Worm (Caenorhabditis elegans) whole organism, late embryonic: Measurements from ENCODE around the gene txt-19.
A peak's percentile ranks its signal among the peaks of the same experiment; 100 is the strongest.

Source experiments
- C38D4.7 ChIP-seq: fragments of 200-800 bp; sonication (Bioruptor generic); optimal IDR thresholded peaks from 2 replicates; lab custom pipeline; 2018; ENCODE audit warnings: mild to moderate bottlenecking, missing genetic modification characterization, moderate library complexity, missing compliant biosample characterization
- K09A11.1 ChIP-seq: sonication (generic microtip); optimal IDR thresholded peaks from 2 replicates; lab custom pipeline; 2017; ENCODE audit warnings: antibody characterized with exemption, mild to moderate bottlenecking, missing genetic modification characterization, missing compliant biosample characterization; ENCODE audit not compliant: insufficient read depth
- ama-1 ChIP-seq: fragments of 150-350 bp; optimal IDR thresholded peaks from 2 replicates; lab custom pipeline; 2014
- ceh-14 ChIP-seq: sonication (generic microtip); optimal IDR thresholded peaks from 2 replicates; lab custom pipeline; 2016; ENCODE audit warnings: missing genotype, missing genetic modification characterization, missing compliant biosample characterization
- ceh-18 ChIP-seq: sonication (generic microtip); optimal IDR thresholded peaks from 2 replicates; lab custom pipeline; 2016; ENCODE audit warnings: missing genetic modification characterization, missing compliant biosample characterization
- ceh-22 ChIP-seq: sonication (generic microtip); optimal IDR thresholded peaks from 2 replicates; lab custom pipeline; 2017; ENCODE audit warnings: missing biosample characterization, missing genetic modification characterization
- ceh-31 ChIP-seq: sonication (generic microtip); optimal IDR thresholded peaks from 2 replicates; lab custom pipeline; 2016; ENCODE audit warnings: missing genetic modification characterization, missing compliant biosample characterization
- che-1 ChIP-seq: sonication (generic microtip); optimal IDR thresholded peaks from 2 replicates; lab custom pipeline; 2016; ENCODE audit warnings: mild to moderate bottlenecking, missing genetic modification characterization, missing compliant biosample characterization
- dve-1 ChIP-seq: sonication (generic microtip); optimal IDR thresholded peaks from 2 replicates; lab custom pipeline; 2017; ENCODE audit warnings: antibody characterized with exemption, mild to moderate bottlenecking, missing genetic modification characterization, missing compliant biosample characterization
- elt-4 ChIP-seq: sonication (generic microtip); optimal IDR thresholded peaks from 2 replicates; lab custom pipeline; 2016; ENCODE audit warnings: missing genetic modification characterization, missing compliant biosample characterization
- ets-4 ChIP-seq: sonication (generic microtip); optimal IDR thresholded peaks from 2 replicates; lab custom pipeline; 2016; ENCODE audit warnings: missing genetic modification characterization, missing compliant biosample characterization
- fax-1 ChIP-seq: sonication (generic microtip); optimal IDR thresholded peaks from 2 replicates; lab custom pipeline; 2016; ENCODE audit warnings: missing genotype, missing genetic modification characterization, missing compliant biosample characterization
- fkh-10 ChIP-seq: fragments of 150-350 bp; optimal IDR thresholded peaks from 2 replicates; lab custom pipeline; 2014; ENCODE audit warnings: missing biosample characterization, missing genetic modification reagents, missing genetic modification characterization
- fkh-6 ChIP-seq: sonication (generic microtip); optimal IDR thresholded peaks from 2 replicates; lab custom pipeline; 2016; ENCODE audit warnings: missing genetic modification characterization, missing compliant biosample characterization
- gmeb-2 ChIP-seq: sonication (generic microtip); optimal IDR thresholded peaks from 2 replicates; lab custom pipeline; 2016; ENCODE audit warnings: missing genetic modification characterization, inconsistent platforms, missing compliant biosample characterization
- hlh-15 ChIP-seq: sonication (generic microtip); optimal IDR thresholded peaks from 2 replicates; lab custom pipeline; 2016; ENCODE audit warnings: missing genetic modification characterization, missing compliant biosample characterization
- hlh-8 ChIP-seq: sonication (generic microtip); optimal IDR thresholded peaks from 2 replicates; lab custom pipeline; 2016; ENCODE audit warnings: missing genotype, missing genetic modification characterization, missing compliant biosample characterization
- lim-6 ChIP-seq: sonication (generic microtip); optimal IDR thresholded peaks from 2 replicates; lab custom pipeline; 2016; ENCODE audit warnings: missing genetic modification characterization, missing compliant biosample characterization
- lin-11 ChIP-seq: fragments of 200-800 bp; sonication (Bioruptor generic); optimal IDR thresholded peaks from 2 replicates; lab custom pipeline; 2018; ENCODE audit warnings: mild to moderate bottlenecking, missing genetic modification characterization, missing compliant biosample characterization
- madf-2 ChIP-seq: sonication (generic microtip); optimal IDR thresholded peaks from 2 replicates; lab custom pipeline; 2017; ENCODE audit warnings: missing genetic modification characterization, missing compliant biosample characterization
- mec-3 ChIP-seq: sonication (generic microtip); optimal IDR thresholded peaks from 2 replicates; lab custom pipeline; 2016; ENCODE audit warnings: borderline replicate concordance, missing genetic modification characterization, missing compliant biosample characterization
- nfya-1 ChIP-seq: sonication (generic microtip); optimal IDR thresholded peaks from 2 replicates; lab custom pipeline; 2017; ENCODE audit warnings: missing genetic modification characterization, mild to moderate bottlenecking, missing compliant biosample characterization, antibody characterized with exemption, moderate library complexity
- nhr-232 ChIP-seq: sonication (generic microtip); optimal IDR thresholded peaks from 2 replicates; lab custom pipeline; 2016; ENCODE audit warnings: missing genetic modification characterization, missing compliant biosample characterization
- npax-4 ChIP-seq: sonication (generic microtip); optimal IDR thresholded peaks from 2 replicates; lab custom pipeline; 2016; ENCODE audit warnings: missing genetic modification characterization, missing compliant biosample characterization
- odd-2 ChIP-seq: sonication (generic microtip); optimal IDR thresholded peaks from 2 replicates; lab custom pipeline; 2017; ENCODE audit warnings: antibody characterized with exemption, mild to moderate bottlenecking, missing genetic modification characterization, missing compliant biosample characterization
- pat-9 ChIP-seq: fragments of 200-800 bp; sonication (Bioruptor generic); optimal IDR thresholded peaks from 2 replicates; lab custom pipeline; 2018; ENCODE audit warnings: mild to moderate bottlenecking, missing genetic modification characterization, moderate library complexity, missing compliant biosample characterization
- pax-1 ChIP-seq: fragments of 150-350 bp; optimal IDR thresholded peaks from 2 replicates; lab custom pipeline; 2014; ENCODE audit warnings: missing biosample characterization, missing genetic modification characterization
- pha-4 ChIP-seq: fragments of 150-350 bp; optimal IDR thresholded peaks from 2 replicates; lab custom pipeline; 2018; ENCODE audit warnings: missing biosample characterization, missing genetic modification reagents, missing genetic modification characterization
- pqm-1 ChIP-seq: sonication (generic microtip); optimal IDR thresholded peaks from 2 replicates; lab custom pipeline; 2016; ENCODE audit warnings: missing genetic modification characterization, missing compliant biosample characterization
- pros-1 ChIP-seq: fragments of 150-350 bp; optimal IDR thresholded peaks from 2 replicates; lab custom pipeline; 2014; ENCODE audit warnings: missing biosample characterization, missing genetic modification reagents, missing genetic modification characterization
- ref-2 ChIP-seq: sonication (generic microtip); optimal IDR thresholded peaks from 2 replicates; lab custom pipeline; 2016; ENCODE audit warnings: missing genetic modification characterization, missing compliant biosample characterization
- sox-4 ChIP-seq: sonication (generic microtip); optimal IDR thresholded peaks from 2 replicates; lab custom pipeline; 2017; ENCODE audit warnings: mild to moderate bottlenecking, missing genetic modification characterization, inconsistent platforms, missing compliant biosample characterization
- tbx-2 ChIP-seq: sonication (generic microtip); optimal IDR thresholded peaks from 2 replicates; lab custom pipeline; 2016; ENCODE audit warnings: missing genetic modification characterization, missing compliant biosample characterization
- tbx-7 ChIP-seq: sonication (generic microtip); optimal IDR thresholded peaks from 2 replicates; lab custom pipeline; 2016; ENCODE audit warnings: missing genotype, missing genetic modification characterization, missing compliant biosample characterization
- ttx-3 ChIP-seq: sonication (generic microtip); optimal IDR thresholded peaks from 2 replicates; lab custom pipeline; 2016; ENCODE audit warnings: missing genetic modification reagents, missing genetic modification characterization, missing compliant biosample characterization
- unc-3 ChIP-seq, 2 experiments: fragments of 200-800 bp in 1 of 2; sonication (Bioruptor generic) in 1 of 2; sonication (generic microtip) in 1 of 2; conservative IDR thresholded peaks in 1 of 2; optimal IDR thresholded peaks in 1 of 2; 2 replicates each; pipeline versions ENCODE4 v1.3.6 to Lab custom; 2016 to 2022; ENCODE audit warnings: missing compliant biosample characterization in 2 of 2, missing genetic modification characterization in 2 of 2, missing genetic modification reagents in 1 of 2
- unc-42 ChIP-seq: sonication (generic microtip); optimal IDR thresholded peaks from 2 replicates; lab custom pipeline; 2016; ENCODE audit warnings: missing genotype, missing genetic modification characterization, missing compliant biosample characterization
- unc-55 ChIP-seq: sonication (generic microtip); optimal IDR thresholded peaks from 2 replicates; lab custom pipeline; 2017; ENCODE audit warnings: missing biosample characterization, missing genetic modification reagents, missing genetic modification characterization
- unc-86 ChIP-seq: sonication (generic microtip); optimal IDR thresholded peaks from 2 replicates; lab custom pipeline; 2016; ENCODE audit warnings: missing genetic modification characterization, missing compliant biosample characterization
- zip-5 ChIP-seq: sonication (generic microtip); optimal IDR thresholded peaks from 2 replicates; lab custom pipeline; 2016; ENCODE audit warnings: missing genetic modification characterization, missing compliant biosample characterization

txt-19 gene

DNA sequence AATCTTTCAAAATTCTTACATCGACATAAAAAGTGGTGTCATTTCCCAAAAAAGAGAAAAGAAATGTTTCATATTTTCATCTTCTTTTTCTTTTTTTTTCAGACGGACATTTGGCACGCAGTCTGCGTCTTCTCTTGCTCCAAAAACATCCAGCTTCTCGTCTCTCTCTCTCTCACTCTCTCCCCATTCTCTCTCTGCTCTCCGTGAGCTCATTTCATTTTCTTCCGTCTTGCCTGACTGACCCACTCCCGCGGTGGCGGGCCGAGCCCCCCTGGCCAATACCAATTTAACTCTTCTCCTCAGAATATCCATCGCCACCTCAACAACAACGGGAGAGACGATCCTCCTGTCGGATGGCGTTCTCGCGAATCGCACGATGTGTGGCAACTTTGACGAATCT, at the start of gene txt-19:
Gene txt-19, plus strand, starts transcription at position 304 of the 400 bp plus-strand sequence.
- TF ChIP-seq unc-42 (tag; lab: Kevin White, UChicago) = peak; percentile 27
- TF ChIP-seq tbx-2 (tag; lab: Kevin White, UChicago) = peak; percentile 11
- no peak for TF ChIP-seq pqm-1
- TF ChIP-seq pat-9 (tag; lab: Kevin White, UChicago) = no peak
- TF ChIP-seq ceh-18 (tag; lab: Kevin White, UChicago) = peak; percentile 35
- TF ChIP-seq fkh-6 (tag; lab: Kevin White, UChicago) = no peak
- TF ChIP-seq ttx-3 = no peak
- TF ChIP-seq che-1 (tag; lab: Kevin White, UChicago) = no peak
- peak; percentile 53 for TF ChIP-seq ceh-14 (tag; lab: Kevin White, UChicago)
- peak; percentile 9 for TF ChIP-seq nfya-1 (tag; lab: Kevin White, UChicago)
- no peak for TF ChIP-seq pha-4
- TF ChIP-seq ceh-31 (tag; lab: Kevin White, UChicago) = peak; percentile 42
- TF ChIP-seq lim-6 (tag; lab: Kevin White, UChicago) = no peak
- peak; percentile 13 for TF ChIP-seq fax-1 (tag; lab: Kevin White, UChicago)
- TF ChIP-seq, all 69 proteins: peak for 7

DNA sequence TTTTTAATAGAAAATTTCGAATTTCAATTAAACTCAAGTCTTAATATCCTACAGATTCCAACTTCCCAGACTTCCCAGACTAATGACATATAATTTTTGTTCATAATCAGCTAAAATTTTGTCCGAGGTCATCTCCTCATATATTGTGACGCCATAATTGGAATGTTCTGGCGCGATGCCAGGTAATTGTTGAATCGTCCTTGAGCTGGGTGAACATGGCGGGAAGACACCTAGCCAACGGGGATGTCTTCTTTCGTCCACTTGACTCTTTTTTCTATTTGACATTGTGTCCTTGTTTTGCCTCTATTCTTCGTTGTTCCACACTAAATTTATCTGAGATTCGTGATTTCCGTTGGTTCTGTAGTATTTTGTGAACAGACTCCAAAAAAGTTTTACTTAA, 48.9 kb upstream of the txt-19 start:
- TF ChIP-seq pat-9 (tag; lab: Kevin White, UChicago) (no peak), fkh-6 (tag; lab: Kevin White, UChicago) (no peak), pha-4 (no peak), ama-1 (lab: Kevin White, UChicago) (no peak)

DNA sequence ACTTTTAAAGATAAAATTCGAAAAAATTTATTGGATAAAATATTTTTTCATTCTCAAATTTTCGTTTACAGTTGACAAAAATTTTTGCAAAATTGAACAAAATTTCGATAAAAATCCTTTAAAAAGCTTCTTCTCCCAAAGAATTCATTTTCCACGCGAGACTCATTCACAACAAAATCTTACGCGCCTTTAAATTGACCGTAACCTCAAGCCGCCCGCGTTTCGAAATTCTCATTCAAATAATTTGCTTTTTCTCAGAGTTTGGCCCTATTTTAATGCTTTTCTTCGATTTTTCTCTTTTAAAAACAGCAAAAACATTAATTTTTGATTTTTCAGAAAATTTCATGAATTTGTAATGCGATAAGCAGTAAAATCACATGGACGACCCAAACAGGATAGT, 40.1 kb upstream of the txt-19 start, which contains the start of gene F07C6.4:
Gene F07C6.4, plus strand, starts transcription at position 330 of the 400 bp plus-strand sequence.
- TF ChIP-seq pros-1 (tag; lab: Kevin White, UChicago) (no peak), mec-3 (tag; lab: Kevin White, UChicago) (no peak), elt-4 (no peak), odd-2 (tag; lab: Kevin White, UChicago) (no peak), ttx-3 (no peak), pqm-1 (no peak), unc-86 (tag; lab: Kevin White, UChicago) (no peak), ceh-22 (tag; lab: Kevin White, UChicago) (no peak), zip-5 (no peak), K09A11.1 (tag; lab: Kevin White, UChicago) (no peak), ref-2 (tag; lab: Kevin White, UChicago) (no peak), ama-1 (lab: Kevin White, UChicago) (no peak), lin-11 (no peak), lim-6 (tag; lab: Kevin White, UChicago) (no peak), sox-4 (no peak), fkh-10 (GFP tag; lab: Kevin White, UChicago) (no peak), dve-1 (tag; lab: Kevin White, UChicago) (no peak)

DNA sequence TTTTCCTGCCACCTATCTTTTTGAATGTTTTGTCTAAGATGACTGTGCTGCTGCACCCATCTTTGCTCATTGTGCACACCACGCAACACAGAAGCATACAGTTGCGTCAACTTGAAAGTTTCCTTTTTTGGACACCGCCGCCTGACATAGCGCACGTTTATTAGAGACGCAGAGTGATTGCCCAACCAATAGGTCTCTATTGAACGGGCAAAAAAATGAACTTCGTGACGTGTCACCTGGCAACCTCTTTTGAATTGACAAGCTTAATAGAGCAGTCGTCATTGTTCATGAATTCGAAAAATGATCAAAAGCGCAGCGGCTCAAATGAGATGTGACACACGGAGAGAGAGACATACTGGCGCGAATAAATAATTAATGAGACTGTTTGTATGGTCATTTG, 34.1 kb upstream of the txt-19 start:
- TF ChIP-seq fkh-6 (tag; lab: Kevin White, UChicago) = no peak
- no peak for TF ChIP-seq madf-2 (tag; lab: Kevin White, UChicago)
- no peak for TF ChIP-seq ceh-22 (tag; lab: Kevin White, UChicago)
- TF ChIP-seq nhr-232 = no peak
- no peak for TF ChIP-seq C38D4.7 (GFP tag; lab: Kevin White, UChicago)
- TF ChIP-seq pax-1 (tag; lab: Kevin White, UChicago) = no peak
- TF ChIP-seq elt-4 = no peak
- TF ChIP-seq ets-4 = no peak
- no peak for TF ChIP-seq npax-4
- no peak for TF ChIP-seq unc-55 (GFP tag; lab: Kevin White, UChicago)
- no peak for TF ChIP-seq hlh-8
- no peak for TF ChIP-seq unc-3 (GFP tag; conservative IDR thresholded peaks at IDR 0.05; lab: Robert Waterston, UW)
- no peak for TF ChIP-seq unc-3 (tag; optimal IDR thresholded peaks at IDR 0.05; lab: Kevin White, UChicago)
- no peak for TF ChIP-seq gmeb-2
- TF ChIP-seq hlh-15 (tag; lab: Kevin White, UChicago) = no peak
- no peak for TF ChIP-seq lim-6 (tag; lab: Kevin White, UChicago)
- no peak for TF ChIP-seq fkh-10 (GFP tag; lab: Kevin White, UChicago)
- TF ChIP-seq unc-42 (tag; lab: Kevin White, UChicago) = no peak
- no peak for TF ChIP-seq dve-1 (tag; lab: Kevin White, UChicago)
- no peak for TF ChIP-seq tbx-7 (tag; lab: Kevin White, UChicago)
- TF ChIP-seq lin-11 = no peak
